Fruit fly (Drosophila melanogaster) whole organism, prepupa: ENCODE data around the gene dgt4.

ENCODE experiments used
- CG8119 ChIP-seq: fragments of 200-800 bp; sonication (Bioruptor generic); IDR thresholded peaks from 3 replicates; pipeline ENCODE4 v1.3.6; 2022; ENCODE audit warnings: missing biosample characterization, missing genetic modification characterization
- pdm3 ChIP-seq: fragments of 200-800 bp; sonication (Bioruptor generic); optimal IDR thresholded peaks from 3 replicates; lab custom pipeline; 2016; ENCODE audit warnings: missing biosample characterization, missing genetic modification characterization

- TF ChIP-seq pdm3 (no peak), CG8119 (GFP tag; lab: Robert Waterston, UW) (no peak)
Observed at dm6 chrX:4105830-4106233, 7.7 kb upstream of the dgt4 start, which contains the start of gene cib.
